Worm (Caenorhabditis elegans) whole organism, L1 larva: Measurements from ENCODE around the gene rfc-1.
A peak's percentile ranks its signal among the peaks of the same experiment; 100 is the strongest.

ENCODE experiments used
- C34B4.2 ChIP-seq: sonication (generic microtip); optimal IDR thresholded peaks from 2 replicates; lab custom pipeline; 2017; ENCODE audit warnings: mild to moderate bottlenecking, missing genetic modification characterization, missing compliant biosample characterization
- ceh-90 ChIP-seq: sonication (generic microtip); optimal IDR thresholded peaks from 2 replicates; lab custom pipeline; 2016; ENCODE audit warnings: missing genetic modification characterization, missing compliant biosample characterization
- dsc-1 ChIP-seq: sonication (generic microtip); optimal IDR thresholded peaks from 2 replicates; lab custom pipeline; 2016; ENCODE audit warnings: mild to moderate bottlenecking, missing genetic modification characterization, missing compliant biosample characterization
- efl-1 ChIP-seq, 4 experiments: fragments of 150-350 bp; optimal IDR thresholded peaks in 3 of 4; peaks in 1 of 4; 1 replicate in 1 of 4; 2 replicates in 3 of 4; lab custom pipeline; 2014; ENCODE audit warnings: missing biosample characterization in 2 of 4, missing genetic modification characterization in 2 of 4, missing genetic modification reagents in 2 of 4
- elt-3 ChIP-seq, 6 experiments: fragments of 150-350 bp in 1 of 6; sonication (generic microtip); optimal IDR thresholded peaks; 2 replicates each; lab custom pipeline; 2017 to 2018; ENCODE audit warnings: missing biosample characterization in 6 of 6, missing genetic modification characterization in 6 of 6, inconsistent platforms in 1 of 6
- ets-5 ChIP-seq: fragments of 200-800 bp; sonication (Bioruptor generic); IDR thresholded peaks from 2 replicates; pipeline ENCODE4 v1.3.6; 2022; ENCODE audit warnings: missing genetic modification characterization, missing compliant biosample characterization
- fkh-10 ChIP-seq: sonication (generic microtip); optimal IDR thresholded peaks from 2 replicates; lab custom pipeline; 2017; ENCODE audit warnings: missing biosample characterization, missing genetic modification reagents, missing genetic modification characterization
- fkh-8 ChIP-seq: sonication (generic microtip); optimal IDR thresholded peaks from 2 replicates; lab custom pipeline; 2016; ENCODE audit warnings: mild to moderate bottlenecking, missing genetic modification characterization, missing compliant biosample characterization
- grh-1 ChIP-seq: fragments of 200-800 bp; sonication (Bioruptor generic); IDR thresholded peaks from 2 replicates; pipeline ENCODE4 v1.3.6; 2022; ENCODE audit warnings: missing genetic modification reagents, missing genetic modification characterization, missing compliant biosample characterization
- hlh-4 ChIP-seq: sonication (generic microtip); optimal IDR thresholded peaks from 2 replicates; lab custom pipeline; 2016; ENCODE audit warnings: mild to moderate bottlenecking, missing genetic modification characterization, missing compliant biosample characterization
- hpl-2 ChIP-seq: fragments of 150-350 bp; optimal IDR thresholded peaks from 2 replicates; lab custom pipeline; 2014; ENCODE audit warnings: missing biosample characterization, missing genetic modification reagents, missing genetic modification characterization
- irx-1 ChIP-seq: sonication (generic microtip); optimal IDR thresholded peaks from 2 replicates; lab custom pipeline; 2016; ENCODE audit warnings: missing genetic modification characterization, missing compliant biosample characterization
- lin-13 ChIP-seq: fragments of 150-350 bp; optimal IDR thresholded peaks from 2 replicates; lab custom pipeline; 2014; ENCODE audit warnings: missing biosample characterization, missing genetic modification reagents, missing genetic modification characterization
- lin-14 ChIP-seq: fragments of 200-800 bp; sonication (Bioruptor generic); optimal IDR thresholded peaks from 2 replicates; lab custom pipeline; 2018; ENCODE audit warnings: mild to moderate bottlenecking, missing genetic modification characterization, moderate library complexity, missing compliant biosample characterization
- lin-15B ChIP-seq: fragments of 150-350 bp; sonication (generic microtip); optimal IDR thresholded peaks from 3 replicates; lab custom pipeline; 2014; ENCODE audit warnings: missing biosample characterization, missing genetic modification characterization
- lin-35 ChIP-seq, 2 experiments: fragments of 150-350 bp; optimal IDR thresholded peaks; 2 replicates each; lab custom pipeline; 2014; ENCODE audit warnings: missing biosample characterization in 2 of 2, missing genetic modification characterization in 2 of 2, missing genetic modification reagents in 2 of 2
- lin-39 ChIP-seq: fragments of 150-350 bp; optimal IDR thresholded peaks from 2 replicates; lab custom pipeline; 2014; ENCODE audit warnings: missing biosample characterization, missing genetic modification reagents, missing genetic modification characterization
- lsy-2 ChIP-seq, 2 experiments: fragments of 150-350 bp; optimal IDR thresholded peaks; 2 replicates each; lab custom pipeline; 2014; ENCODE audit warnings: missing biosample characterization in 2 of 2, missing genetic modification characterization in 2 of 2
- mdl-1 ChIP-seq, 2 experiments: fragments of 150-350 bp; optimal IDR thresholded peaks; 2 replicates each; lab custom pipeline; 2014 to 2017; ENCODE audit warnings: missing biosample characterization in 2 of 2, missing genetic modification characterization in 2 of 2, inconsistent platforms in 1 of 2
- mef-2 ChIP-seq: fragments of 150-350 bp; optimal IDR thresholded peaks from 2 replicates; lab custom pipeline; 2014; ENCODE audit warnings: missing biosample characterization, missing genetic modification characterization
- mep-1 ChIP-seq: fragments of 150-350 bp; optimal IDR thresholded peaks from 2 replicates; lab custom pipeline; 2014; ENCODE audit warnings: missing biosample characterization, missing genetic modification characterization
- nhr-11 ChIP-seq: fragments of 150-350 bp; optimal IDR thresholded peaks from 2 replicates; lab custom pipeline; 2014; ENCODE audit warnings: missing biosample characterization, missing genetic modification characterization
- nhr-12 ChIP-seq: sonication (generic microtip); optimal IDR thresholded peaks from 2 replicates; lab custom pipeline; 2017; ENCODE audit warnings: missing biosample characterization, missing genetic modification characterization
- nhr-19 ChIP-seq: fragments of 200-800 bp; sonication (Bioruptor generic); conservative IDR thresholded peaks from 2 replicates; pipeline ENCODE4 v1.3.6; 2022; ENCODE audit warnings: missing genetic modification characterization, missing compliant biosample characterization
- nhr-20 ChIP-seq: sonication (generic microtip); optimal IDR thresholded peaks from 2 replicates; lab custom pipeline; 2016; ENCODE audit warnings: mild to moderate bottlenecking, missing genetic modification characterization, missing compliant biosample characterization
- nhr-237 ChIP-seq: fragments of 150-350 bp; optimal IDR thresholded peaks from 2 replicates; lab custom pipeline; 2014; ENCODE audit warnings: missing biosample characterization, missing genetic modification characterization
- nhr-28 ChIP-seq: fragments of 150-350 bp; optimal IDR thresholded peaks from 2 replicates; lab custom pipeline; 2014; ENCODE audit warnings: missing biosample characterization, missing genetic modification characterization
- nhr-71 ChIP-seq: sonication (generic microtip); optimal IDR thresholded peaks from 2 replicates; lab custom pipeline; 2016; ENCODE audit warnings: mild to moderate bottlenecking, missing genetic modification characterization, moderate library complexity, missing compliant biosample characterization
- nhr-85 ChIP-seq: sonication (generic microtip); peaks from one replicate; lab custom pipeline; 2016; ENCODE audit warnings: missing genetic modification characterization, inconsistent platforms, missing compliant biosample characterization
- nhr-90 ChIP-seq: sonication (generic microtip); optimal IDR thresholded peaks from 2 replicates; lab custom pipeline; 2016; ENCODE audit warnings: mild to moderate bottlenecking, missing genetic modification characterization, missing compliant biosample characterization; ENCODE audit not compliant: poor library complexity
- pax-3 ChIP-seq: fragments of 200-800 bp; sonication (Bioruptor generic); optimal IDR thresholded peaks from 2 replicates; lab custom pipeline; 2018; ENCODE audit warnings: mild to moderate bottlenecking, missing genetic modification characterization, moderate library complexity, missing compliant biosample characterization
- pqm-1 ChIP-seq: sonication (generic microtip); optimal IDR thresholded peaks from 3 replicates; lab custom pipeline; 2017; ENCODE audit warnings: missing biosample characterization, missing genetic modification characterization
- rnt-1 ChIP-seq: sonication (generic microtip); optimal IDR thresholded peaks from 2 replicates; lab custom pipeline; 2016; ENCODE audit warnings: mild to moderate bottlenecking, missing genetic modification characterization, moderate library complexity, missing compliant biosample characterization
- snpc-4 ChIP-seq: fragments of 150-350 bp; optimal IDR thresholded peaks from 2 replicates; lab custom pipeline; 2014; ENCODE audit warnings: missing biosample characterization, missing genetic modification characterization
- swsn-7 ChIP-seq: sonication (generic microtip); optimal IDR thresholded peaks from 2 replicates; lab custom pipeline; 2016; ENCODE audit warnings: missing genetic modification characterization, missing compliant biosample characterization
- unc-30 ChIP-seq: sonication (generic microtip); optimal IDR thresholded peaks from 2 replicates; lab custom pipeline; 2017; ENCODE audit warnings: missing biosample characterization, missing genetic modification characterization
- vab-15 ChIP-seq: sonication (generic microtip); optimal IDR thresholded peaks from 2 replicates; lab custom pipeline; 2017; ENCODE audit warnings: missing genotype, mild to moderate bottlenecking, missing genetic modification characterization, missing compliant biosample characterization
- ztf-11 ChIP-seq, 2 experiments: sonication (generic microtip); optimal IDR thresholded peaks; 2 replicates each; lab custom pipeline; 2016 to 2017; ENCODE audit warnings: missing genetic modification characterization in 2 of 2, missing biosample characterization in 1 of 2, missing compliant biosample characterization in 1 of 2
- ztf-4 ChIP-seq: fragments of 150-350 bp; optimal IDR thresholded peaks from 2 replicates; lab custom pipeline; 2014; ENCODE audit warnings: missing biosample characterization, missing genetic modification characterization

The rfc-1 gene

ce11 chrV:14620835-14621234 lies 24.9 kb downstream of the rfc-1 start, which contains the start of gene hot-1:
Gene hot-1 (plus strand): TSS chrV:14621135.
- TF ChIP-seq snpc-4 = no peak
- TF ChIP-seq ets-5 = no peak
- TF ChIP-seq swsn-7 (tag; lab: Kevin White, UChicago) = no peak

- TF ChIP-seq mep-1 (tag; lab: Kevin White, UChicago) (no peak), lsy-2 (tag; optimal IDR thresholded peaks at IDR 0.05; lab: Kevin White, UChicago) (no peak), lin-35 (GFP tag; optimal IDR thresholded peaks at IDR 0.05; lab: Kevin White, UChicago) (no peak), nhr-71 (no peak), ceh-90 (tag; lab: Kevin White, UChicago) (no peak), fkh-10 (GFP tag; lab: Kevin White, UChicago) (peak; percentile 80), lin-14 (GFP tag; lab: Kevin White, UChicago) (peak; percentile 53), pax-3 (tag; lab: Kevin White, UChicago) (no peak)
Measured at ce11 chrV:14620311-14620710, 25.5 kb downstream of the rfc-1 start.

DNA sequence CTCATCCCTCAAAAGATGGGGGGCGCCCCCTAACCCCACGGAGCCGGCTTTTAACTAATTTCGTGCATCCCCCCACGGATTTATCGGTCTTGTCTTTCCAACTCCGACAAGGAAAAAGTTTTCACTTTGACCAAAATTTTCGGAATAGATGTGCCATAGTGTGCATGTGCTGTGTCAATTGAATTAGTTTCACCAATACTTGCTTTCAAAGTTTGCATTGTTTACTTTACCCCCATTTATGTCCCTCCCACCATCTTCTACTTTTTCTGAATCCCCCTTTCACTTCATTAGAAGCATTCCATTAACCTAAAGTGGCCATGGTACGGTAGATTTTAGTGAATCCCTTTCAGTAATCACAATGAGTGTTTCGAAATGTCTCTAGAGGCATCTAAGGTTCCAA lies 28.1 kb downstream of the rfc-1 start:
- TF ChIP-seq lin-14 (GFP tag; lab: Kevin White, UChicago) (peak; percentile 65), lsy-2 (tag; optimal IDR thresholded peaks at IDR 0.05; lab: Kevin White, UChicago) (peak in 1 of 2 experiments; percentile 13), rnt-1 (no peak), elt-3 (tag; optimal IDR thresholded peaks at IDR 0.05; lab: Kevin White, UChicago) (no peak), efl-1 (optimal IDR thresholded peaks at IDR 0.05; lab: Kevin White, UChicago) (no peak), efl-1 (GFP tag; optimal IDR thresholded peaks at IDR 0.05 in 1 of 2; lab: Kevin White, UChicago) (peak in 1 of 2 experiments; percentile 52)

DNA sequence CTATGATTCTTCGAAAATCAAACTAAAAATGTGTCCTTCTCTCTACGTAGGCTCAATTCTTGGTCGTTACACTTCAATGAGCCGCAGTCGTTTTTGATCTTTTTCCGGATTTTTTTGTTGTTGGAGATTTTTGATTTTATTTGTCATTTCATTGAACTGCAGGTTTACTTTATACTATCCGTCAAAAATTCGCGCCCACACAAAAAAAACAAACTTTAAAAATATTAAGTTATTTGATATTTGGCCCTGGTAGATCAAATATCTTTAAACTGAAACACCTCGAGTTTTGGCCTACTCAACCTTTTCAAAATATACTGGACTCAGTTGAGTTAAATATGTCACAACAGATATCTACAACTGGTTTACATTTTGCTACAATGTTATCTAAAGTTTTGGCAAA lies 30.1 kb downstream of the rfc-1 start:
- no peak for TF ChIP-seq nhr-90 (tag; lab: Kevin White, UChicago)
- no peak for TF ChIP-seq hlh-4 (tag; lab: Kevin White, UChicago)
- no peak for TF ChIP-seq C34B4.2 (tag; lab: Kevin White, UChicago)
- no peak for TF ChIP-seq lin-39 (tag; lab: Kevin White, UChicago)
- no peak for TF ChIP-seq nhr-11 (tag; lab: Kevin White, UChicago)
- TF ChIP-seq efl-1 (optimal IDR thresholded peaks at IDR 0.05; lab: Kevin White, UChicago) = no peak
- TF ChIP-seq efl-1 (GFP tag; optimal IDR thresholded peaks at IDR 0.05 in 1 of 2; lab: Kevin White, UChicago) = no peak
- no peak for TF ChIP-seq ztf-11 (tag; optimal IDR thresholded peaks at IDR 0.05; lab: Kevin White, UChicago)
- no peak for TF ChIP-seq vab-15 (tag; lab: Kevin White, UChicago)
- TF ChIP-seq ztf-4 (tag; lab: Kevin White, UChicago) = no peak
- no peak for TF ChIP-seq nhr-20 (tag; lab: Kevin White, UChicago)
- TF ChIP-seq nhr-237 (tag; lab: Kevin White, UChicago) = no peak
- TF ChIP-seq lin-13 (GFP tag; lab: Kevin White, UChicago) = no peak
- no peak for TF ChIP-seq lin-15B
- no peak for TF ChIP-seq dsc-1 (tag; lab: Kevin White, UChicago)
- no peak for TF ChIP-seq unc-30 (tag; lab: Kevin White, UChicago)
- TF ChIP-seq irx-1 = no peak
- no peak for TF ChIP-seq elt-3 (tag; optimal IDR thresholded peaks at IDR 0.05; lab: Kevin White, UChicago)
- TF ChIP-seq ceh-90 (tag; lab: Kevin White, UChicago) = no peak
- TF ChIP-seq nhr-19 = no peak

- TF ChIP-seq grh-1 (GFP tag; lab: Robert Waterston, UW) (no peak), hpl-2 (GFP tag; lab: Kevin White, UChicago) (no peak), mef-2 (tag; lab: Kevin White, UChicago) (no peak), nhr-71 (no peak), mdl-1 (tag; optimal IDR thresholded peaks at IDR 0.05; lab: Kevin White, UChicago) (no peak), unc-30 (tag; lab: Kevin White, UChicago) (no peak), pqm-1 (tag; lab: Kevin White, UChicago) (no peak), nhr-19 (no peak), nhr-12 (tag; lab: Kevin White, UChicago) (no peak), nhr-85 (tag; lab: Kevin White, UChicago) (no peak), nhr-28 (tag; lab: Kevin White, UChicago) (no peak), fkh-8 (no peak), nhr-90 (tag; lab: Kevin White, UChicago) (no peak)
Measured at ce11 chrV:14614454-14614853, 31.3 kb downstream of the rfc-1 start.
